Worm (Caenorhabditis elegans) whole organism, L2 larva: ENCODE measurements around the gene fbxa-84.

ENCODE experiments used
- C34F6.9 ChIP-seq: fragments of 150-350 bp; optimal IDR thresholded peaks from 2 replicates; lab custom pipeline; 2014; ENCODE audit warnings: missing biosample characterization, missing genetic modification characterization
- R02D3.7 ChIP-seq: fragments of 150-350 bp; optimal IDR thresholded peaks from 2 replicates; lab custom pipeline; 2014; ENCODE audit warnings: missing biosample characterization, missing genetic modification characterization
- Y55F3AM.14 ChIP-seq: fragments of 200-800 bp; sonication (Bioruptor generic); optimal IDR thresholded peaks from 2 replicates; lab custom pipeline; 2018; ENCODE audit warnings: mild to moderate bottlenecking, missing genetic modification characterization, missing compliant biosample characterization
- ZK546.5 ChIP-seq: sonication (generic microtip); optimal IDR thresholded peaks from 2 replicates; lab custom pipeline; 2017; ENCODE audit warnings: missing biosample characterization, missing genetic modification characterization
- alr-1 ChIP-seq: fragments of 150-350 bp; optimal IDR thresholded peaks from 2 replicates; lab custom pipeline; 2014; ENCODE audit warnings: missing biosample characterization, missing genetic modification characterization
- aly-2 ChIP-seq: fragments of 150-350 bp; optimal IDR thresholded peaks from 2 replicates; lab custom pipeline; 2014; ENCODE audit warnings: missing biosample characterization, missing genetic modification characterization
- ama-1 ChIP-seq: fragments of 150-350 bp; optimal IDR thresholded peaks from 2 replicates; lab custom pipeline; 2018; ENCODE audit warnings: inconsistent platforms
- blmp-1 ChIP-seq: sonication (generic microtip); optimal IDR thresholded peaks from 2 replicates; lab custom pipeline; 2017; ENCODE audit warnings: missing genetic modification characterization, mild to moderate bottlenecking, missing compliant biosample characterization, antibody characterized with exemption, moderate library complexity; ENCODE audit not compliant: insufficient read depth
- ceh-16 ChIP-seq: fragments of 150-350 bp; optimal IDR thresholded peaks from 2 replicates; lab custom pipeline; 2014; ENCODE audit warnings: missing biosample characterization, missing genetic modification characterization
- ceh-82 ChIP-seq: fragments of 150-350 bp; optimal IDR thresholded peaks from 2 replicates; lab custom pipeline; 2014; ENCODE audit warnings: missing biosample characterization, missing genetic modification characterization
- crh-2 ChIP-seq: sonication (generic microtip); optimal IDR thresholded peaks from 2 replicates; lab custom pipeline; 2017; ENCODE audit warnings: missing biosample characterization, missing genetic modification characterization
- dmd-4 ChIP-seq: sonication (generic microtip); optimal IDR thresholded peaks from 2 replicates; lab custom pipeline; 2017; ENCODE audit warnings: missing biosample characterization, missing genetic modification characterization
- egl-27 ChIP-seq: sonication (generic microtip); optimal IDR thresholded peaks from 3 replicates; lab custom pipeline; 2017; ENCODE audit warnings: missing biosample characterization, missing genetic modification reagents, missing genetic modification characterization
- elt-1 ChIP-seq: fragments of 150-350 bp; optimal IDR thresholded peaks from 2 replicates; lab custom pipeline; 2014; ENCODE audit warnings: missing biosample characterization, missing genetic modification characterization
- fos-1 ChIP-seq: fragments of 150-350 bp; optimal IDR thresholded peaks from 2 replicates; lab custom pipeline; 2014; ENCODE audit warnings: missing biosample characterization, missing genetic modification characterization
- gmeb-1 ChIP-seq: fragments of 150-350 bp; optimal IDR thresholded peaks from 2 replicates; lab custom pipeline; 2014; ENCODE audit warnings: missing biosample characterization, missing genetic modification characterization
- lin-11 ChIP-seq: fragments of 150-350 bp; sonication (generic microtip); optimal IDR thresholded peaks from 2 replicates; lab custom pipeline; 2014; ENCODE audit warnings: missing biosample characterization, missing genetic modification characterization, inconsistent platforms, mixed read lengths
- lin-13 ChIP-seq: fragments of 150-350 bp; optimal IDR thresholded peaks from 2 replicates; lab custom pipeline; 2014; ENCODE audit warnings: missing biosample characterization, missing genetic modification reagents, missing genetic modification characterization
- lsy-2 ChIP-seq, 2 experiments: fragments of 150-350 bp in 1 of 2; sonication (generic microtip) in 1 of 2; optimal IDR thresholded peaks; 2 replicates each; lab custom pipeline; 2014 to 2017; ENCODE audit warnings: missing biosample characterization in 2 of 2, missing genetic modification characterization in 2 of 2
- mab-5 ChIP-seq: fragments of 150-350 bp; optimal IDR thresholded peaks from 2 replicates; lab custom pipeline; 2014; ENCODE audit warnings: missing biosample characterization, missing genetic modification characterization
- mbf-1 ChIP-seq: sonication (generic microtip); optimal IDR thresholded peaks from 2 replicates; lab custom pipeline; 2017; ENCODE audit warnings: missing biosample characterization, missing genetic modification characterization
- mdl-1 ChIP-seq, 2 experiments: fragments of 150-350 bp in 1 of 2; sonication (generic microtip) in 1 of 2; optimal IDR thresholded peaks; 2 replicates each; lab custom pipeline; 2017; ENCODE audit warnings: missing biosample characterization in 2 of 2, missing genetic modification characterization in 2 of 2
- nhr-10 ChIP-seq: sonication (generic microtip); optimal IDR thresholded peaks from 2 replicates; lab custom pipeline; 2017; ENCODE audit warnings: missing biosample characterization, missing genetic modification characterization
- nhr-11 ChIP-seq: fragments of 150-350 bp; optimal IDR thresholded peaks from 2 replicates; lab custom pipeline; 2014; ENCODE audit warnings: missing biosample characterization, missing genetic modification characterization
- nhr-12 ChIP-seq: fragments of 150-350 bp; optimal IDR thresholded peaks from 2 replicates; lab custom pipeline; 2014; ENCODE audit warnings: missing biosample characterization, missing genetic modification characterization
- nhr-129 ChIP-seq: fragments of 150-350 bp; optimal IDR thresholded peaks from 2 replicates; lab custom pipeline; 2014; ENCODE audit warnings: missing biosample characterization, missing genetic modification characterization
- nhr-21 ChIP-seq: fragments of 150-350 bp; optimal IDR thresholded peaks from 2 replicates; lab custom pipeline; 2014; ENCODE audit warnings: missing biosample characterization, missing genetic modification characterization
- nhr-23 ChIP-seq: fragments of 150-350 bp; optimal IDR thresholded peaks from 2 replicates; lab custom pipeline; 2014; ENCODE audit warnings: missing biosample characterization, missing genetic modification reagents, missing genetic modification characterization
- nhr-237 ChIP-seq: fragments of 150-350 bp; optimal IDR thresholded peaks from 2 replicates; lab custom pipeline; 2014; ENCODE audit warnings: missing biosample characterization, missing genetic modification characterization
- nhr-25 ChIP-seq: fragments of 150-350 bp; sonication (generic microtip); optimal IDR thresholded peaks from 3 replicates; lab custom pipeline; 2014; ENCODE audit warnings: missing biosample characterization, missing genetic modification characterization
- peb-1 ChIP-seq: fragments of 150-350 bp; optimal IDR thresholded peaks from 2 replicates; lab custom pipeline; 2014; ENCODE audit warnings: missing biosample characterization, missing genetic modification characterization
- sem-4 ChIP-seq: fragments of 150-350 bp; optimal IDR thresholded peaks from 2 replicates; lab custom pipeline; 2014; ENCODE audit warnings: missing biosample characterization, missing genetic modification reagents, missing genetic modification characterization
- skn-1 ChIP-seq: sonication (generic microtip); optimal IDR thresholded peaks from 2 replicates; lab custom pipeline; 2017; ENCODE audit warnings: missing biosample characterization, missing genetic modification characterization
- sma-3 ChIP-seq: sonication (generic microtip); optimal IDR thresholded peaks from 2 replicates; lab custom pipeline; 2016; ENCODE audit warnings: missing genetic modification reagents, missing genetic modification characterization, missing compliant biosample characterization
- sma-9 ChIP-seq, 2 experiments: fragments of 150-350 bp in 1 of 2; sonication (generic microtip) in 1 of 2; optimal IDR thresholded peaks; 2 replicates each; lab custom pipeline; 2014 to 2016; ENCODE audit warnings: missing genetic modification characterization in 2 of 2, mild to moderate bottlenecking in 1 of 2, missing biosample characterization in 1 of 2, missing compliant biosample characterization in 1 of 2, missing genetic modification reagents in 1 of 2, moderate library complexity in 1 of 2
- snpc-4 ChIP-seq: fragments of 150-350 bp; optimal IDR thresholded peaks from 2 replicates; lab custom pipeline; 2014; ENCODE audit warnings: missing biosample characterization, missing genetic modification characterization
- unc-39 ChIP-seq: fragments of 150-350 bp; optimal IDR thresholded peaks from 2 replicates; lab custom pipeline; 2014; ENCODE audit warnings: missing biosample characterization, missing genetic modification characterization
- unc-55 ChIP-seq: fragments of 150-350 bp; sonication (generic microtip); optimal IDR thresholded peaks from 3 replicates; lab custom pipeline; 2014; ENCODE audit warnings: missing biosample characterization, missing genetic modification reagents, missing genetic modification characterization
- unc-62 ChIP-seq: fragments of 150-350 bp; optimal IDR thresholded peaks from 2 replicates; lab custom pipeline; 2014; ENCODE audit warnings: missing biosample characterization, missing genetic modification reagents, missing genetic modification characterization
- zag-1 ChIP-seq: fragments of 150-350 bp; optimal IDR thresholded peaks from 2 replicates; lab custom pipeline; 2014; ENCODE audit warnings: missing biosample characterization, missing genetic modification characterization
- ztf-11 ChIP-seq: sonication (generic microtip); optimal IDR thresholded peaks from 2 replicates; lab custom pipeline; 2017; ENCODE audit warnings: missing biosample characterization, missing genetic modification characterization
- ztf-4 ChIP-seq: fragments of 150-350 bp; optimal IDR thresholded peaks from 2 replicates; lab custom pipeline; 2014; ENCODE audit warnings: missing biosample characterization, missing genetic modification characterization

The fbxa-84 gene

ce11 chrV:15139811-15140210 is 42.4 kb upstream of the fbxa-84 start:
- peak; percentile 42 for TF ChIP-seq fos-1
- no peak for TF ChIP-seq lsy-2 (tag; optimal IDR thresholded peaks at IDR 0.05; lab: Kevin White, UChicago)

- no peak for TF ChIP-seq nhr-23 (tag; lab: Kevin White, UChicago)
- no peak for TF ChIP-seq ama-1 (lab: Kevin White, UChicago)
- TF ChIP-seq gmeb-1 (tag; lab: Kevin White, UChicago): no peak
- no peak for TF ChIP-seq crh-2 (tag; lab: Kevin White, UChicago)
- no peak for TF ChIP-seq blmp-1 (tag; lab: Kevin White, UChicago)
- TF ChIP-seq sma-9 (GFP tag; optimal IDR thresholded peaks at IDR 0.05; lab: Kevin White, UChicago): no peak
- TF ChIP-seq sma-9 (tag; optimal IDR thresholded peaks at IDR 0.05; lab: Kevin White, UChicago): no peak
- TF ChIP-seq ceh-16 (tag; lab: Kevin White, UChicago): no peak
- TF ChIP-seq skn-1 (tag; lab: Kevin White, UChicago): no peak
- TF ChIP-seq lin-13: no peak
- TF ChIP-seq nhr-25 (tag; lab: Kevin White, UChicago): no peak
- TF ChIP-seq nhr-237 (tag; lab: Kevin White, UChicago): no peak
- TF ChIP-seq Y55F3AM.14 (GFP tag; lab: Kevin White, UChicago): no peak
- TF ChIP-seq ceh-82 (tag; lab: Kevin White, UChicago): no peak
Observed at ce11 chrV:15140247-15140646, 42.0 kb upstream of the fbxa-84 start, which contains the start of gene K08F9.3. TSS of gene K08F9.3 (plus strand) at chrV:15140547.

ce11 chrV:15143285-15143684 is 39.0 kb upstream of the fbxa-84 start, which contains the start of gene K08F9.1:
TSS of gene K08F9.1 (minus strand) at chrV:15143385.
- TF ChIP-seq unc-39 (tag; lab: Kevin White, UChicago): no peak
- TF ChIP-seq mbf-1 (tag; lab: Kevin White, UChicago): no peak
- TF ChIP-seq peb-1 (tag; lab: Kevin White, UChicago): no peak
- TF ChIP-seq blmp-1 (tag; lab: Kevin White, UChicago): no peak
- no peak for TF ChIP-seq sma-3 (GFP tag; lab: Kevin White, UChicago)
- TF ChIP-seq zag-1: no peak
- no peak for TF ChIP-seq Y55F3AM.14 (GFP tag; lab: Kevin White, UChicago)
- no peak for TF ChIP-seq nhr-10 (tag; lab: Kevin White, UChicago)
- no peak for TF ChIP-seq nhr-11
- TF ChIP-seq, all 48 proteins: peak for 0

- TF ChIP-seq nhr-25 (tag; lab: Kevin White, UChicago): peak; percentile 68
- TF ChIP-seq lin-13: peak; percentile 66
- TF ChIP-seq sma-3 (GFP tag; lab: Kevin White, UChicago): peak; percentile 68
- peak; percentile 47 for TF ChIP-seq fos-1
- no peak for TF ChIP-seq aly-2 (tag; lab: Kevin White, UChicago)
- no peak for TF ChIP-seq elt-1 (tag; lab: Kevin White, UChicago)
- TF ChIP-seq crh-2 (tag; lab: Kevin White, UChicago): peak; percentile 48
- no peak for TF ChIP-seq lsy-2 (tag; optimal IDR thresholded peaks at IDR 0.05; lab: Kevin White, UChicago)
- peak; percentile 78 for TF ChIP-seq C34F6.9 (tag; lab: Kevin White, UChicago)
- TF ChIP-seq nhr-11: no peak
- no peak for TF ChIP-seq ztf-4
- TF ChIP-seq skn-1 (tag; lab: Kevin White, UChicago): no peak
- TF ChIP-seq nhr-129 (tag; lab: Kevin White, UChicago): peak; percentile 48
- TF ChIP-seq sma-9 (GFP tag; optimal IDR thresholded peaks at IDR 0.05; lab: Kevin White, UChicago): peak; percentile 46
- TF ChIP-seq sma-9 (tag; optimal IDR thresholded peaks at IDR 0.05; lab: Kevin White, UChicago): no peak
- TF ChIP-seq unc-39 (tag; lab: Kevin White, UChicago): no peak
- TF ChIP-seq ZK546.5 (tag; lab: Kevin White, UChicago): no peak
- no peak for TF ChIP-seq ceh-16 (tag; lab: Kevin White, UChicago)
- no peak for TF ChIP-seq mab-5 (tag; lab: Kevin White, UChicago)
- no peak for TF ChIP-seq mbf-1 (tag; lab: Kevin White, UChicago)
- TF ChIP-seq unc-62 (GFP tag; lab: Kevin White, UChicago): no peak
- no peak for TF ChIP-seq Y55F3AM.14 (GFP tag; lab: Kevin White, UChicago)
- TF ChIP-seq alr-1 (tag; lab: Kevin White, UChicago): no peak
- peak; percentile 72 for TF ChIP-seq gmeb-1 (tag; lab: Kevin White, UChicago)
- no peak for TF ChIP-seq egl-27 (tag; lab: Kevin White, UChicago)
- no peak for TF ChIP-seq nhr-237 (tag; lab: Kevin White, UChicago)
- TF ChIP-seq nhr-12 (tag; lab: Kevin White, UChicago): no peak
- no peak for TF ChIP-seq ztf-11 (tag; lab: Kevin White, UChicago)
- peak; percentile 26 for TF ChIP-seq nhr-21 (tag; lab: Kevin White, UChicago)
- TF ChIP-seq blmp-1 (tag; lab: Kevin White, UChicago): peak; percentile 100
- no peak for TF ChIP-seq nhr-23 (tag; lab: Kevin White, UChicago)
- TF ChIP-seq peb-1 (tag; lab: Kevin White, UChicago): no peak
- TF ChIP-seq unc-55: peak; percentile 84
- TF ChIP-seq R02D3.7 (tag; lab: Kevin White, UChicago): no peak
- no peak for TF ChIP-seq dmd-4 (tag; lab: Kevin White, UChicago)
- TF ChIP-seq lin-11 (tag; lab: Kevin White, UChicago): no peak
- no peak for TF ChIP-seq mdl-1 (tag; optimal IDR thresholded peaks at IDR 0.05; lab: Kevin White, UChicago)
- TF ChIP-seq snpc-4 (tag; lab: Kevin White, UChicago): no peak
- TF ChIP-seq zag-1: no peak
- peak; percentile 2 for TF ChIP-seq sem-4
Observed at ce11 chrV:15143798-15144197, 38.4 kb upstream of the fbxa-84 start, which contains the start of gene K08F9.4. TSS of gene K08F9.4 (plus strand) at chrV:15144019.
